Fruit fly (Drosophila melanogaster) whole organism, embryonic: Measurements from ENCODE around the gene Sf3b6.

Experiments used
- BEAF-32 ChIP-seq: fragments of 200-800 bp; sonication (Bioruptor generic); optimal IDR thresholded peaks from 3 replicates; lab custom pipeline; 2017; ENCODE audit warnings: missing biosample characterization, missing genetic modification characterization, mild to moderate bottlenecking, moderate library complexity, missing genetic modification reagents
- CG10565 ChIP-seq: fragments of 200-800 bp; sonication (Bioruptor generic); optimal IDR thresholded peaks from 3 replicates; lab custom pipeline; 2016; ENCODE audit warnings: missing biosample characterization, mild to moderate bottlenecking, missing genetic modification characterization
- CG13296 ChIP-seq: fragments of 200-800 bp; sonication (Bioruptor generic); optimal IDR thresholded peaks from 3 replicates; lab custom pipeline; 2018; ENCODE audit warnings: missing biosample characterization, mild to moderate bottlenecking, missing genetic modification characterization
- CG1792 ChIP-seq: fragments of 200-800 bp; sonication (Bioruptor generic); optimal IDR thresholded peaks from 2 replicates; lab custom pipeline; 2016; ENCODE audit warnings: missing biosample characterization, missing genetic modification characterization
- CG31441 ChIP-seq: fragments of 200-800 bp; sonication (Bioruptor generic); IDR thresholded peaks from 2 replicates; pipeline ENCODE4 v1.3.6; 2022; ENCODE audit warnings: missing biosample characterization, missing genetic modification characterization
- CG43689 ChIP-seq: fragments of 200-800 bp; sonication (Bioruptor generic); IDR thresholded peaks from 2 replicates; pipeline ENCODE4 v1.3.6; 2022; ENCODE audit warnings: missing biosample characterization, missing genetic modification characterization
- CG5180 ChIP-seq: fragments of 200-800 bp; sonication (Bioruptor generic); optimal IDR thresholded peaks from 3 replicates; lab custom pipeline; 2017; ENCODE audit warnings: missing biosample characterization, missing genetic modification characterization, mild to moderate bottlenecking, moderate library complexity, missing genetic modification reagents
- CG9727 ChIP-seq: fragments of 200-800 bp; sonication (Bioruptor generic); optimal IDR thresholded peaks from 3 replicates; lab custom pipeline; 2017; ENCODE audit warnings: missing biosample characterization, mild to moderate bottlenecking, missing genetic modification characterization
- CG9876 ChIP-seq: fragments of 200-800 bp; sonication (Bioruptor generic); optimal IDR thresholded peaks from 2 replicates; lab custom pipeline; 2016; ENCODE audit warnings: missing biosample characterization, missing genetic modification characterization
- Dll ChIP-seq: fragments of 200-800 bp; sonication (Bioruptor generic); IDR thresholded peaks from 4 replicates; pipeline ENCODE4 v1.3.6; 2022; ENCODE audit warnings: missing biosample characterization, missing genetic modification characterization; ENCODE audit not compliant: partially characterized antibody
- Doc2 ChIP-seq: fragments of 200-800 bp; sonication (Bioruptor generic); IDR thresholded peaks from 2 replicates; pipeline ENCODE4 v1.3.6; 2022; ENCODE audit warnings: missing biosample characterization, missing genetic modification characterization
- E2f2 ChIP-seq: fragments of 200-800 bp; sonication (Bioruptor generic); IDR thresholded peaks from 2 replicates; pipeline ENCODE4 v1.3.6; 2022; ENCODE audit warnings: missing biosample characterization, missing genetic modification characterization
- HmgZ ChIP-seq: fragments of 200-800 bp; sonication (Bioruptor generic); optimal IDR thresholded peaks from 2 replicates; lab custom pipeline; 2018; ENCODE audit warnings: missing biosample characterization, mild to moderate bottlenecking, missing genetic modification characterization
- Hr51 ChIP-seq, 2 experiments: fragments of 200-800 bp; sonication (Bioruptor generic); optimal IDR thresholded peaks; 2 replicates in 1 of 2; 3 replicates in 1 of 2; lab custom pipeline; 2016 to 2018; ENCODE audit warnings: missing biosample characterization in 2 of 2, missing genetic modification characterization in 2 of 2, mild to moderate bottlenecking in 1 of 2, moderate library complexity in 1 of 2
- Lpt ChIP-seq: fragments of >200 bp; optimal IDR thresholded peaks from 2 replicates; lab custom pipeline; 2018; ENCODE audit warnings: missing biosample characterization, missing genetic modification characterization
- Nf-YB ChIP-seq: fragments of 200-800 bp; sonication (Bioruptor generic); optimal IDR thresholded peaks from 3 replicates; lab custom pipeline; 2019; ENCODE audit warnings: missing biosample characterization, mild to moderate bottlenecking, missing genetic modification characterization, moderate library complexity
- Rfx ChIP-seq: fragments of 200-800 bp; sonication (Bioruptor generic); IDR thresholded peaks from 2 replicates; pipeline ENCODE4 v1.3.6; 2022; ENCODE audit warnings: missing biosample characterization, missing genetic modification characterization
- Usf ChIP-seq: fragments of 200-800 bp; sonication (Bioruptor generic); optimal IDR thresholded peaks from 2 replicates; lab custom pipeline; 2017; ENCODE audit warnings: missing genotype, missing biosample characterization, missing genetic modification characterization
- Vsx1 ChIP-seq: fragments of 200-800 bp; sonication (Bioruptor generic); optimal IDR thresholded peaks from 2 replicates; lab custom pipeline; 2017; ENCODE audit warnings: missing biosample characterization, mild to moderate bottlenecking, missing genetic modification characterization, missing genetic modification reagents
- ac ChIP-seq: fragments of 200-800 bp; sonication (Bioruptor generic); optimal IDR thresholded peaks from 3 replicates; lab custom pipeline; 2017; ENCODE audit warnings: missing biosample characterization, mild to moderate bottlenecking, missing genetic modification characterization
- ato ChIP-seq: fragments of 200-800 bp; sonication (Bioruptor generic); IDR thresholded peaks from 2 replicates; pipeline ENCODE4 v1.3.6; 2022; ENCODE audit warnings: missing biosample characterization, missing genetic modification characterization; ENCODE audit not compliant: partially characterized antibody
- az2 ChIP-seq: fragments of 200-800 bp; sonication (Bioruptor generic); optimal IDR thresholded peaks from 3 replicates; lab custom pipeline; 2016; ENCODE audit warnings: missing biosample characterization, missing genetic modification characterization
- bigmax ChIP-seq: fragments of 200-800 bp; sonication (Bioruptor generic); optimal IDR thresholded peaks from 2 replicates; lab custom pipeline; 2018; ENCODE audit warnings: missing biosample characterization, mild to moderate bottlenecking, missing genetic modification characterization
- chm ChIP-seq: fragments of 200-800 bp; sonication (Bioruptor generic); IDR thresholded peaks from 2 replicates; pipeline ENCODE4 v1.3.6; 2022; ENCODE audit warnings: missing biosample characterization, missing genetic modification characterization
- crc ChIP-seq: fragments of 200-800 bp; sonication (Bioruptor generic); optimal IDR thresholded peaks from 2 replicates; lab custom pipeline; 2016; ENCODE audit warnings: missing biosample characterization, missing genetic modification characterization
- dimm ChIP-seq: fragments of 200-800 bp; sonication (Bioruptor generic); IDR thresholded peaks from 2 replicates; pipeline ENCODE4 v1.3.6; 2022; ENCODE audit warnings: missing biosample characterization, missing genetic modification characterization
- dmrt11E ChIP-seq: fragments of 200-800 bp; sonication (Bioruptor generic); optimal IDR thresholded peaks from 3 replicates; lab custom pipeline; 2018; ENCODE audit warnings: missing biosample characterization, mild to moderate bottlenecking, missing genetic modification characterization, moderate library complexity
- dmrt99B ChIP-seq: fragments of 200-800 bp; sonication (Bioruptor generic); optimal IDR thresholded peaks from 2 replicates; lab custom pipeline; 2018; ENCODE audit warnings: missing biosample characterization, mild to moderate bottlenecking, missing genetic modification characterization, moderate library complexity
- gem ChIP-seq: fragments of 200-800 bp; sonication (Bioruptor generic); optimal IDR thresholded peaks from 2 replicates; lab custom pipeline; 2019; ENCODE audit warnings: missing biosample characterization, mild to moderate bottlenecking, missing genetic modification characterization, moderate library complexity
- gro ChIP-seq: fragments of 200-800 bp; sonication (Bioruptor generic); optimal IDR thresholded peaks from 2 replicates; lab custom pipeline; 2016; ENCODE audit warnings: missing biosample characterization, missing genetic modification characterization
- hb ChIP-seq: fragments of 200-800 bp; sonication (Bioruptor generic); IDR thresholded peaks from 3 replicates; pipeline ENCODE4 v1.3.6; 2022; ENCODE audit warnings: missing biosample characterization, missing genetic modification characterization; ENCODE audit not compliant: partially characterized antibody
- hkb ChIP-seq, 2 experiments: fragments of 200-800 bp in 1 of 2; fragments of >200 bp in 1 of 2; sonication (Bioruptor generic) in 1 of 2; IDR thresholded peaks in 1 of 2; optimal IDR thresholded peaks in 1 of 2; 2 replicates each; pipeline versions ENCODE4 v1.3.6 to Lab custom; 2017 to 2022; ENCODE audit warnings: missing biosample characterization in 1 of 2, missing genetic modification characterization in 1 of 2
- lilli ChIP-seq: fragments of 200-800 bp; sonication (Bioruptor generic); optimal IDR thresholded peaks from 3 replicates; lab custom pipeline; 2016; ENCODE audit warnings: missing biosample characterization, missing genetic modification characterization
- lov ChIP-seq, 2 experiments: fragments of 200-800 bp in 1 of 2; fragments of >200 bp in 1 of 2; sonication (Bioruptor generic) in 1 of 2; IDR thresholded peaks in 1 of 2; optimal IDR thresholded peaks in 1 of 2; 2 replicates in 1 of 2; 3 replicates in 1 of 2; pipeline versions ENCODE4 v1.3.6 to Lab custom; 2017 to 2022; ENCODE audit warnings: missing biosample characterization in 1 of 2, missing genetic modification characterization in 1 of 2
- maf-S ChIP-seq: fragments of 200-800 bp; sonication (Bioruptor generic); optimal IDR thresholded peaks from 2 replicates; lab custom pipeline; 2016; ENCODE audit warnings: missing biosample characterization, missing genetic modification characterization
- nmo ChIP-seq: fragments of 200-800 bp; sonication (Bioruptor generic); optimal IDR thresholded peaks from 2 replicates; lab custom pipeline; 2018; ENCODE audit warnings: missing biosample characterization, mild to moderate bottlenecking, missing genetic modification characterization, moderate library complexity
- onecut ChIP-seq: fragments of 200-800 bp; sonication (Bioruptor generic); IDR thresholded peaks from 2 replicates; pipeline ENCODE4 v1.3.6; 2022; ENCODE audit warnings: missing biosample characterization, missing genetic modification characterization
- ranshi ChIP-seq: fragments of 200-800 bp; sonication (Bioruptor generic); IDR thresholded peaks from 2 replicates; pipeline ENCODE4 v1.3.6; 2022; ENCODE audit warnings: missing biosample characterization, missing genetic modification characterization
- sd ChIP-seq: fragments of 200-800 bp; sonication (Bioruptor generic); optimal IDR thresholded peaks from 3 replicates; lab custom pipeline; 2018; ENCODE audit warnings: missing biosample characterization, mild to moderate bottlenecking, missing genetic modification characterization, moderate library complexity
- sim ChIP-seq: fragments of 200-800 bp; sonication (Bioruptor generic); IDR thresholded peaks from 2 replicates; pipeline ENCODE4 v1.3.6; 2022; ENCODE audit warnings: missing biosample characterization, missing genetic modification characterization
- sima ChIP-seq: fragments of 200-800 bp; sonication (Bioruptor generic); optimal IDR thresholded peaks from 2 replicates; lab custom pipeline; 2016; ENCODE audit warnings: missing biosample characterization, missing genetic modification characterization
- slbo ChIP-seq: fragments of 200-800 bp; sonication (Bioruptor generic); IDR thresholded peaks from 2 replicates; pipeline ENCODE4 v1.3.6; 2022; ENCODE audit warnings: missing biosample characterization, missing genetic modification characterization
- sob ChIP-seq: fragments of 200-800 bp; sonication (Bioruptor generic); IDR thresholded peaks from 2 replicates; pipeline ENCODE4 v1.3.6; 2022; ENCODE audit warnings: missing biosample characterization, missing genetic modification characterization
- ssp ChIP-seq: fragments of 200-800 bp; sonication (Bioruptor generic); IDR thresholded peaks from 2 replicates; pipeline ENCODE4 v1.3.6; 2022; ENCODE audit warnings: missing biosample characterization, missing genetic modification characterization
- tin ChIP-seq: fragments of 200-800 bp; sonication (Bioruptor generic); optimal IDR thresholded peaks from 3 replicates; lab custom pipeline; 2016; ENCODE audit warnings: missing biosample characterization, missing genetic modification characterization
- tna ChIP-seq: fragments of 200-800 bp; sonication (Bioruptor generic); IDR thresholded peaks from 2 replicates; pipeline ENCODE4 v1.3.6; 2022; ENCODE audit warnings: missing biosample characterization, missing genetic modification characterization; ENCODE audit not compliant: partially characterized antibody

Gene Sf3b6

DNA sequence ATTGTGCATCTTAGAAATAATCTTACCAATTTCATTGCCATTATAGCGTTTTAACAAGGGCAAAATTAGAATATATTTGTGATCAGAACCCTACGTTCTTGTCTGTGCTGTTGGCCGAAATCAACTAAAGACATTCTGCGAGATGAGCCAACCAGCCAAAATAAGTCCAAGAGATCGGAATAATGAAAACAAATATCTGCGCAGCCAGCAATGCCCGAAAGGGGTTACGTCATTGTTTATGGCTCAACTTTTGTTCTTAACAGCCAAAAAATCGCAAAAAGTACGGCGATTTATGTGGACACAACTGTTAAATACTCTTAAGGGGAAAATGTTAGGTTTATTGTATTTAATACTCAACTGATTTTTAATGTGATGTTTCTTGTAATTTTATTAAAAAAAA is 34.4 kb downstream of the Sf3b6 start, which contains the start of gene Cpr65Ay:
TSS of gene Cpr65Ay (minus strand) at position 101 of the 400 bp plus-strand sequence.
- TF ChIP-seq chm (GFP tag; lab: Robert Waterston, UW) (no peak), slbo (GFP tag; lab: Robert Waterston, UW) (0 out of 2 replicates have a peak, but pooled peaks have one; percentile 13)

DNA sequence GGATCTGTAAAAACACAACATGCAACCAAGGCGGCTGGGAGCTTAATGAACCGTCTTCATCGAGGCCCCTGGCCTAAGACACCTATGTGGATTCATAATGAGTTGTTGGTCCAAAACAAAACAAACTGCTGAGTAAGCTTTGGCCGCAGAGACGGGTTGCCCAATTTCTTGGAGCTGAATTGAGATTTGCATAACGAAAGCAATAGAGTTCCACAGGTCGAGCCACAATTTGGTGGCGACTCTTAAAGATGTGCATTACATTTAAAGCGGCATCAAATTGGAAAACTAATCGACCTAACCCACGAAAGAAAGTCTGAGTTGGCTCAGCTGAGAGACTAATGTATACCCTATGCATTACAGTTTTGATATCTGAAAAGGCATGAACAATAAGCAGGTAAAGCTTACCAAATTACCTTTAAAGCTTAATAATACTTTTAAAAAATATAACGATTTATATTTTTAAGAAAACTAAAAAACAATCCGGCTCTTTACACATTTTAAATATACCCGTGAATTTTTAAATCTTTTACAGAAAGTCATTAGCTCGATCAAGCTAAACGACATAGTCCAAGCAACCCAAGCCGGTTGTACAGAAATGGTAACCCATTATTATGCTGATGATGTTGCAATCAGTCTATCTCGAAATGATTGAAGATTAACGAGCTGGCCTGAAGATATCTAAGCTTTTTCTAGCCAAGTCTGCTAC is 35.5 kb downstream of the Sf3b6 start, which contains the start of gene CG13297:
TSS of gene CG13297 (minus strand) at position 51 of the 706 bp plus-strand sequence.
- TF ChIP-seq Usf (GFP tag; lab: Kevin White, UChicago): no peak
- TF ChIP-seq E2f2: 0 out of 2 replicates have a peak, but pooled peaks have one; percentile 10
- peak; percentile 66 for TF ChIP-seq nmo (GFP tag; lab: Kevin White, UChicago)
- TF ChIP-seq Nf-YB (GFP tag; lab: Kevin White, UChicago): no peak
- no peak for TF ChIP-seq dmrt11E (tag; lab: Kevin White, UChicago)
- no peak for TF ChIP-seq maf-S
- TF ChIP-seq slbo (GFP tag; lab: Robert Waterston, UW): no peak
- TF ChIP-seq sim (GFP tag; lab: Robert Waterston, UW): no peak
- no peak for TF ChIP-seq Dll (GFP tag; lab: Robert Waterston, UW)
- TF ChIP-seq CG5180: peak; percentile 63
- TF ChIP-seq ato (GFP tag; lab: Robert Waterston, UW): no peak
- TF ChIP-seq gem: peak; percentile 74
- no peak for TF ChIP-seq CG43689 (GFP tag; lab: Robert Waterston, UW)
- no peak for TF ChIP-seq bigmax (GFP tag; lab: Kevin White, UChicago)
- peak; percentile 84 for TF ChIP-seq CG31441 (GFP tag; lab: Robert Waterston, UW)
- no peak for TF ChIP-seq gro (GFP tag; lab: Kevin White, UChicago)
- TF ChIP-seq tin (GFP tag; lab: Kevin White, UChicago): peak; percentile 6
- no peak for TF ChIP-seq lov (optimal IDR thresholded peaks at IDR 0.05; lab: Kevin White, UChicago)
- no peak for TF ChIP-seq lov (GFP tag; IDR thresholded peaks at IDR 0.05; lab: Robert Waterston, UW)
- TF ChIP-seq tna (GFP tag; lab: Robert Waterston, UW): no peak
- TF ChIP-seq hb (GFP tag; lab: Robert Waterston, UW): no peak
- no peak for TF ChIP-seq CG9876 (GFP tag; lab: Kevin White, UChicago)
- TF ChIP-seq CG9727 (GFP tag; lab: Kevin White, UChicago): no peak
- no peak for TF ChIP-seq sima (GFP tag; lab: Kevin White, UChicago)
- 0 out of 2 replicates have a peak, but pooled peaks have one; percentile 22 for TF ChIP-seq Rfx (GFP tag; lab: Robert Waterston, UW)
- no peak for TF ChIP-seq BEAF-32
- TF ChIP-seq Doc2 (GFP tag; lab: Robert Waterston, UW): no peak
- TF ChIP-seq CG1792 (GFP tag; lab: Kevin White, UChicago): no peak
- TF ChIP-seq onecut (GFP tag; lab: Robert Waterston, UW): no peak
- no peak for TF ChIP-seq lilli
- no peak for TF ChIP-seq dimm (GFP tag; lab: Robert Waterston, UW)
- TF ChIP-seq CG13296 (GFP tag; lab: Kevin White, UChicago): peak; percentile 85
- no peak for TF ChIP-seq CG10565 (GFP tag; lab: Kevin White, UChicago)
- TF ChIP-seq Lpt: no peak
- no peak for TF ChIP-seq HmgZ (tag; lab: Kevin White, UChicago)
- TF ChIP-seq ranshi (GFP tag; lab: Robert Waterston, UW): peak; percentile 21; the same call in 1 of the 2 replicates
- TF ChIP-seq hkb (optimal IDR thresholded peaks at IDR 0.05; lab: Kevin White, UChicago): no peak
- TF ChIP-seq hkb (GFP tag; IDR thresholded peaks at IDR 0.05; lab: Robert Waterston, UW): peak; percentile 65; the same call in 1 of the 2 replicates
- TF ChIP-seq sob: peak; percentile 40; the same call in 1 of the 2 replicates
- peak; percentile 88 for TF ChIP-seq dmrt99B (tag; lab: Kevin White, UChicago)
- no peak; the same call in 1 of the 2 replicates for TF ChIP-seq ssp
- peak; percentile 46 for TF ChIP-seq Vsx1 (GFP tag; lab: Kevin White, UChicago)
- no peak for TF ChIP-seq ac
- TF ChIP-seq crc (GFP tag; lab: Kevin White, UChicago): no peak
- TF ChIP-seq Hr51 (GFP tag; optimal IDR thresholded peaks at IDR 0.05; lab: Kevin White, UChicago): peak in 1 of 2 experiments; percentile 84
- peak; percentile 42 for TF ChIP-seq az2
- peak; percentile 5 for TF ChIP-seq sd (tag; lab: Kevin White, UChicago)
